Worm (Caenorhabditis elegans): Measurements from ENCODE around the gene R02E4.1.

Gene R02E4.1

ce11 chrX:4139593-4140565, 35.5 kb upstream of the R02E4.1 start, which contains the start of gene ZK470.4 (continued):
- TF ChIP-seq rbr-2 (tag; optimal IDR thresholded peaks at IDR 0.05) (no peak), zip-2 (tag; optimal IDR thresholded peaks at IDR 0.05) (no peak), ceh-62 (tag; optimal IDR thresholded peaks at IDR 0.05) (no peak), ces-1 (GFP tag; optimal IDR thresholded peaks at IDR 0.05) (no peak), dmd-9 (GFP tag; IDR thresholded peaks at IDR 0.05) (no peak), fkh-10 (GFP tag; optimal IDR thresholded peaks at IDR 0.05) (no peak), unc-39 (tag; optimal IDR thresholded peaks at IDR 0.05) (no peak), snpc-1.2 (GFP tag; IDR thresholded peaks at IDR 0.05) (peak; percentile 55; the same call in 1 of the 2 replicates), ceh-32 (tag; optimal IDR thresholded peaks at IDR 0.05; ENCODE audit: poor library complexity) (no peak), madf-5 (GFP tag; IDR thresholded peaks at IDR 0.05) (no peak), R02D3.7 (tag; optimal IDR thresholded peaks at IDR 0.05) (no peak), duxl-1 (tag; optimal IDR thresholded peaks at IDR 0.05; ENCODE audit: poor library complexity) (no peak), ceh-44 (GFP tag; IDR thresholded peaks at IDR 0.05) (no peak), hlh-11 (tag; optimal IDR thresholded peaks at IDR 0.05) (peak; percentile 34), lin-1 (GFP tag; IDR thresholded peaks at IDR 0.05) (no peak), ZK546.5 (tag; optimal IDR thresholded peaks at IDR 0.05) (no peak), F49E8.2 (tag; optimal IDR thresholded peaks at IDR 0.05; ENCODE audit: borderline replicate concordance) (no peak), sdz-12 (GFP tag; optimal IDR thresholded peaks at IDR 0.05) (no peak), nhr-6 (tag; optimal IDR thresholded peaks at IDR 0.05) (no peak), daf-12 (tag; optimal IDR thresholded peaks at IDR 0.05) (no peak), dmd-8 (GFP tag; IDR thresholded peaks at IDR 0.05) (no peak), dve-1 (tag; optimal IDR thresholded peaks at IDR 0.05; ENCODE audit: insufficient read depth) (no peak), Y105C5A.15 (GFP tag; IDR thresholded peaks at IDR 0.05) (no peak), vab-7 (GFP tag; IDR thresholded peaks at IDR 0.05) (no peak), fos-1 (tag; optimal IDR thresholded peaks at IDR 0.05) (no peak), snpc-4 (tag; optimal IDR thresholded peaks at IDR 0.05) (no peak), skn-1 (tag; optimal IDR thresholded peaks at IDR 0.05) (no peak), zag-1 (tag; optimal IDR thresholded peaks at IDR 0.05) (no peak), lin-38 (GFP tag; IDR thresholded peaks at IDR 0.05) (no peak), mdl-1 (tag; optimal IDR thresholded peaks at IDR 0.05) (peak in 1 of 2 experiments; percentile 60), T20F7.1 (GFP tag; optimal IDR thresholded peaks at IDR 0.05) (no peak), lin-15B (tag; optimal IDR thresholded peaks at IDR 0.05) (no peak), dpl-1 (GFP tag; optimal IDR thresholded peaks at IDR 0.05) (no peak), cey-2 (tag; optimal IDR thresholded peaks at IDR 0.05; ENCODE audit: borderline replicate concordance, insufficient read depth) (no peak), lin-39 (tag; optimal IDR thresholded peaks at IDR 0.05) (no peak), ceh-82 (tag; optimal IDR thresholded peaks at IDR 0.05) (no peak), egl-27 (tag; optimal IDR thresholded peaks at IDR 0.05) (no peak), hif-1 (tag; optimal IDR thresholded peaks at IDR 0.05) (peak in 1 of 2 experiments; percentile 97), mdt-29 (GFP tag; IDR thresholded peaks at IDR 0.05) (no peak), nhr-76 (tag; optimal IDR thresholded peaks at IDR 0.05) (no peak), D1046.2 (GFP tag; IDR thresholded peaks at IDR 0.05) (no peak), aha-1 (tag) (peak; percentile 99), nhr-102 (tag; optimal IDR thresholded peaks at IDR 0.05) (no peak), mes-2 (tag; optimal IDR thresholded peaks at IDR 0.05; ENCODE audit: poor library complexity, severe bottlenecking) (no peak), nhr-77 (tag; optimal IDR thresholded peaks at IDR 0.05) (no peak), daf-8 (GFP tag; IDR thresholded peaks at IDR 0.05) (no peak), nhr-28 (tag; optimal IDR thresholded peaks at IDR 0.05) (peak; percentile 63), tag-97 (GFP tag; IDR thresholded peaks at IDR 0.05) (no peak)
